Fruit fly (Drosophila melanogaster) whole organism: Measurements from ENCODE around the gene CG13282.

Experiments
- CG8478 ChIP-seq: fragments of >200 bp; optimal IDR thresholded peaks from 2 replicates; lab custom pipeline; 2018; ENCODE audit warnings: inconsistent platforms
- Dll ChIP-seq: fragments of >200 bp; optimal IDR thresholded peaks from 2 replicates; lab custom pipeline; 2017
- EcR ChIP-seq, 2 experiments: fragments of >200 bp; optimal IDR thresholded peaks; 2 replicates each; lab custom pipeline; 2017; ENCODE audit warnings: missing biosample characterization in 2 of 2, missing genetic modification characterization in 2 of 2, missing genetic modification reagents in 2 of 2
- pan ChIP-seq: fragments of >200 bp; optimal IDR thresholded peaks from 2 replicates; lab custom pipeline; 2017
- psq ChIP-seq: fragments of >200 bp; optimal IDR thresholded peaks from 2 replicates; lab custom pipeline; 2017
- usp ChIP-seq: fragments of >200 bp; optimal IDR thresholded peaks from 2 replicates; lab custom pipeline; 2017; ENCODE audit warnings: missing biosample characterization, missing genetic modification characterization, mixed read lengths

The CG13282 gene

dm6 chr2L:16808752-16809151 is 25.6 kb downstream of the CG13282 start:
- TF ChIP-seq EcR (GFP tag; optimal IDR thresholded peaks at IDR 0.05; lab: Kevin White, UChicago) (no peak), pan (lab: Kevin White, UChicago) (no peak), Dll (lab: Kevin White, UChicago) (no peak), psq (lab: Kevin White, UChicago) (no peak), CG8478 (no peak), usp (GFP tag; lab: Kevin White, UChicago) (no peak)

dm6 chr2L:16804376-16804934 is 29.8 kb downstream of the CG13282 start, which contains the start of gene CG13272:
CG13272 (plus strand) TSS chr2L:16804884.
- TF ChIP-seq EcR (GFP tag; optimal IDR thresholded peaks at IDR 0.05; lab: Kevin White, UChicago): no peak
- TF ChIP-seq usp (GFP tag; lab: Kevin White, UChicago): no peak
- no peak for TF ChIP-seq psq (lab: Kevin White, UChicago)
- TF ChIP-seq Dll (lab: Kevin White, UChicago): no peak
- TF ChIP-seq CG8478: no peak
- no peak for TF ChIP-seq pan (lab: Kevin White, UChicago)

dm6 chr2L:16803638-16804037 is 30.7 kb downstream of the CG13282 start:
- no peak for TF ChIP-seq psq (lab: Kevin White, UChicago)
- TF ChIP-seq usp (GFP tag; lab: Kevin White, UChicago): no peak
- no peak for TF ChIP-seq Dll (lab: Kevin White, UChicago)
- TF ChIP-seq EcR (GFP tag; optimal IDR thresholded peaks at IDR 0.05; lab: Kevin White, UChicago): no peak
- no peak for TF ChIP-seq pan (lab: Kevin White, UChicago)
- TF ChIP-seq CG8478: no peak

dm6 chr2L:16801578-16802152 is 32.6 kb downstream of the CG13282 start:
- TF ChIP-seq EcR (GFP tag; optimal IDR thresholded peaks at IDR 0.05; lab: Kevin White, UChicago): no peak
- no peak for TF ChIP-seq usp (GFP tag; lab: Kevin White, UChicago)
- no peak for TF ChIP-seq CG8478
- TF ChIP-seq pan (lab: Kevin White, UChicago): no peak
- TF ChIP-seq psq (lab: Kevin White, UChicago): no peak
- no peak for TF ChIP-seq Dll (lab: Kevin White, UChicago)

- no peak for TF ChIP-seq Dll (lab: Kevin White, UChicago)
- TF ChIP-seq psq (lab: Kevin White, UChicago): no peak
These were observed 34.8 kb downstream of the CG13282 start for dm6 chr2L:16799496-16799895.

- no peak for TF ChIP-seq EcR (GFP tag; optimal IDR thresholded peaks at IDR 0.05; lab: Kevin White, UChicago)
- no peak for TF ChIP-seq pan (lab: Kevin White, UChicago)
- TF ChIP-seq Dll (lab: Kevin White, UChicago): no peak
These were observed 35.6 kb downstream of the CG13282 start, which contains the start of gene Ugt37D1 for dm6 chr2L:16798705-16799104. Ugt37D1 (plus strand) TSS chr2L:16799025.

dm6 chr2L:16796104-16796645 is 38.1 kb downstream of the CG13282 start, which contains the start of gene Ugt37E1:
Ugt37E1 (plus strand) TSS chr2L:16796595.
- no peak for TF ChIP-seq EcR (GFP tag; optimal IDR thresholded peaks at IDR 0.05; lab: Kevin White, UChicago)
- TF ChIP-seq psq (lab: Kevin White, UChicago): no peak

dm6 chr2L:16793970-16794369 is 40.3 kb downstream of the CG13282 start, which contains the start of gene Ugt37C2:
Ugt37C2 (plus strand) TSS chr2L:16794211.
- TF ChIP-seq pan (lab: Kevin White, UChicago) (no peak), Dll (lab: Kevin White, UChicago) (no peak), CG8478 (no peak), psq (lab: Kevin White, UChicago) (no peak), usp (GFP tag; lab: Kevin White, UChicago) (no peak)

dm6 chr2L:16791345-16791744 is 43.0 kb downstream of the CG13282 start, which contains the start of gene CG17928:
CG17928 (plus strand) TSS chr2L:16791568.
- TF ChIP-seq usp (GFP tag; lab: Kevin White, UChicago): no peak
- no peak for TF ChIP-seq Dll (lab: Kevin White, UChicago)
- TF ChIP-seq pan (lab: Kevin White, UChicago): no peak
- no peak for TF ChIP-seq CG8478
- TF ChIP-seq EcR (GFP tag; optimal IDR thresholded peaks at IDR 0.05; lab: Kevin White, UChicago): no peak
- TF ChIP-seq psq (lab: Kevin White, UChicago): no peak

dm6 chr2L:16790671-16791270 is 43.5 kb downstream of the CG13282 start, which contains the start of gene Cyt-b5-r:
Cyt-b5-r (minus strand) TSS chr2L:16790721.
- TF ChIP-seq Dll (lab: Kevin White, UChicago) (no peak), pan (lab: Kevin White, UChicago) (no peak)

- no peak for TF ChIP-seq pan (lab: Kevin White, UChicago)
- TF ChIP-seq CG8478: no peak
- TF ChIP-seq usp (GFP tag; lab: Kevin White, UChicago): no peak
- no peak for TF ChIP-seq psq (lab: Kevin White, UChicago)
- no peak for TF ChIP-seq EcR (GFP tag; optimal IDR thresholded peaks at IDR 0.05; lab: Kevin White, UChicago)
- TF ChIP-seq Dll (lab: Kevin White, UChicago): no peak
These were observed 44.4 kb downstream of the CG13282 start for dm6 chr2L:16789880-16790279.

dm6 chr2L:16788885-16789284 is 45.4 kb downstream of the CG13282 start:
- no peak for TF ChIP-seq psq (lab: Kevin White, UChicago)
- no peak for TF ChIP-seq pan (lab: Kevin White, UChicago)
- no peak for TF ChIP-seq EcR (GFP tag; optimal IDR thresholded peaks at IDR 0.05; lab: Kevin White, UChicago)
- no peak for TF ChIP-seq CG8478
- TF ChIP-seq usp (GFP tag; lab: Kevin White, UChicago): no peak
- no peak for TF ChIP-seq Dll (lab: Kevin White, UChicago)
